Worm (Caenorhabditis elegans): ENCODE data around the gene F38H4.4.

Gene F38H4.4

ce11 chrIV:11821591-11822361, 26.3 kb upstream of the F38H4.4 start, which contains the start of the genes par-5 and M117.3 (continued):
- TF ChIP-seq lin-11 (tag; optimal IDR thresholded peaks at IDR 0.05), result peak; percentile 92
- TF ChIP-seq fos-1 (tag; optimal IDR thresholded peaks at IDR 0.05), result peak; percentile 74
- peak; percentile 41 for TF ChIP-seq sma-3 (GFP tag; optimal IDR thresholded peaks at IDR 0.05)
- no peak for TF ChIP-seq ztf-11 (tag; optimal IDR thresholded peaks at IDR 0.05)
- peak; percentile 81 for TF ChIP-seq crh-2 (tag; optimal IDR thresholded peaks at IDR 0.05)
- TF ChIP-seq ZK546.5 (tag; optimal IDR thresholded peaks at IDR 0.05), result no peak

ce11 chrIV:11822454-11822853, 25.6 kb upstream of the F38H4.4 start:
- TF ChIP-seq ama-1 (optimal IDR thresholded peaks at IDR 0.05) (no peak), nhr-23 (tag; optimal IDR thresholded peaks at IDR 0.05) (no peak), nhr-21 (tag; optimal IDR thresholded peaks at IDR 0.05) (no peak), ZK546.5 (tag; optimal IDR thresholded peaks at IDR 0.05) (peak; percentile 14), sma-3 (GFP tag; optimal IDR thresholded peaks at IDR 0.05) (no peak), nhr-25 (tag; optimal IDR thresholded peaks at IDR 0.05) (no peak), egl-27 (tag; optimal IDR thresholded peaks at IDR 0.05) (no peak), unc-55 (GFP tag; optimal IDR thresholded peaks at IDR 0.05) (peak; percentile 80), mab-5 (tag; optimal IDR thresholded peaks at IDR 0.05) (no peak), lin-11 (tag; optimal IDR thresholded peaks at IDR 0.05) (no peak), sem-4 (tag; optimal IDR thresholded peaks at IDR 0.05) (no peak), Y55F3AM.14 (GFP tag; optimal IDR thresholded peaks at IDR 0.05) (no peak), C34F6.9 (tag; optimal IDR thresholded peaks at IDR 0.05) (peak; percentile 53), lin-39 (tag; optimal IDR thresholded peaks at IDR 0.05) (no peak), alr-1 (tag; optimal IDR thresholded peaks at IDR 0.05) (no peak), nhr-12 (tag; optimal IDR thresholded peaks at IDR 0.05) (no peak), nhr-11 (tag; optimal IDR thresholded peaks at IDR 0.05) (no peak), nhr-237 (tag; optimal IDR thresholded peaks at IDR 0.05) (no peak), sma-9 (GFP tag; optimal IDR thresholded peaks at IDR 0.05) (peak; percentile 6), sma-9 (tag; optimal IDR thresholded peaks at IDR 0.05) (no peak), ztf-11 (tag; optimal IDR thresholded peaks at IDR 0.05) (no peak), peb-1 (tag; optimal IDR thresholded peaks at IDR 0.05) (no peak), fos-1 (tag; optimal IDR thresholded peaks at IDR 0.05) (peak; percentile 19), F13H6.1 (tag; optimal IDR thresholded peaks at IDR 0.05) (no peak), unc-39 (tag; optimal IDR thresholded peaks at IDR 0.05) (no peak), elt-3 (tag; optimal IDR thresholded peaks at IDR 0.05) (no peak), snpc-4 (tag; optimal IDR thresholded peaks at IDR 0.05) (no peak), unc-62 (GFP tag; optimal IDR thresholded peaks at IDR 0.05) (no peak), ceh-16 (tag; optimal IDR thresholded peaks at IDR 0.05) (no peak), skn-1 (tag; optimal IDR thresholded peaks at IDR 0.05) (no peak), mdl-1 (tag; optimal IDR thresholded peaks at IDR 0.05) (no peak), aly-2 (tag; optimal IDR thresholded peaks at IDR 0.05) (no peak), mbf-1 (tag; optimal IDR thresholded peaks at IDR 0.05) (no peak), ztf-4 (tag; optimal IDR thresholded peaks at IDR 0.05) (no peak), dmd-4 (tag; optimal IDR thresholded peaks at IDR 0.05) (no peak), nhr-6 (tag; optimal IDR thresholded peaks at IDR 0.05) (no peak), elt-1 (tag; optimal IDR thresholded peaks at IDR 0.05) (no peak), ceh-82 (tag; optimal IDR thresholded peaks at IDR 0.05) (no peak), gmeb-1 (tag; optimal IDR thresholded peaks at IDR 0.05) (peak; percentile 76), blmp-1 (tag; optimal IDR thresholded peaks at IDR 0.05; ENCODE audit: insufficient read depth) (no peak), nhr-129 (tag; optimal IDR thresholded peaks at IDR 0.05) (peak; percentile 56), nhr-10 (tag; optimal IDR thresholded peaks at IDR 0.05) (no peak), zag-1 (tag; optimal IDR thresholded peaks at IDR 0.05) (no peak), crh-2 (tag; optimal IDR thresholded peaks at IDR 0.05) (peak; percentile 47), lin-13 (GFP tag; optimal IDR thresholded peaks at IDR 0.05) (peak; percentile 54), lsy-2 (tag; optimal IDR thresholded peaks at IDR 0.05) (peak; percentile 16 to 70), R02D3.7 (tag; optimal IDR thresholded peaks at IDR 0.05) (no peak), nhr-77 (tag; optimal IDR thresholded peaks at IDR 0.05) (no peak), ztf-1 (GFP tag; conservative IDR thresholded peaks at IDR 0.05) (no peak)

Data from whole organism, L2 larva.